Fruit fly (Drosophila melanogaster) whole organism, embryonic: Measurements from ENCODE around the gene CG31816.
A peak's percentile ranks its signal among the peaks of the same experiment; 100 is the strongest.

Source experiments
- Abd-B ChIP-seq: fragments of 200-800 bp; sonication (Bioruptor generic); optimal IDR thresholded peaks from 2 replicates; lab custom pipeline; 2018; ENCODE audit warnings: missing biosample characterization, mild to moderate bottlenecking, missing genetic modification characterization, moderate library complexity
- Atf-2 ChIP-seq: fragments of 200-800 bp; sonication (Bioruptor generic); optimal IDR thresholded peaks from 2 replicates; lab custom pipeline; 2016; ENCODE audit warnings: missing biosample characterization, missing genetic modification characterization
- CG15514 ChIP-seq: fragments of 200-800 bp; sonication (Bioruptor generic); optimal IDR thresholded peaks from 3 replicates; lab custom pipeline; 2017; ENCODE audit warnings: missing biosample characterization, missing genetic modification characterization, mild to moderate bottlenecking, moderate library complexity, missing genetic modification reagents
- CG15601 ChIP-seq: fragments of 200-800 bp; sonication (Bioruptor generic); optimal IDR thresholded peaks from 3 replicates; lab custom pipeline; 2019; ENCODE audit warnings: missing biosample characterization, mild to moderate bottlenecking, missing genetic modification characterization, moderate library complexity
- CG18011 ChIP-seq: fragments of 200-800 bp; sonication (Bioruptor generic); optimal IDR thresholded peaks from 2 replicates; lab custom pipeline; 2017; ENCODE audit warnings: missing biosample characterization, missing genetic modification characterization, mild to moderate bottlenecking, moderate library complexity, missing genotype
- CG2129 ChIP-seq: fragments of 200-800 bp; sonication (Bioruptor generic); IDR thresholded peaks from 2 replicates; pipeline ENCODE4 v1.3.6; 2022; ENCODE audit warnings: missing biosample characterization, missing genetic modification characterization; ENCODE audit not compliant: partially characterized antibody
- CG6175 ChIP-seq: fragments of 200-800 bp; sonication (Bioruptor generic); IDR thresholded peaks from 3 replicates; pipeline ENCODE4 v1.3.6; 2022; ENCODE audit warnings: missing biosample characterization, missing genetic modification characterization
- CG6813 ChIP-seq: fragments of 200-800 bp; sonication (Bioruptor generic); optimal IDR thresholded peaks from 2 replicates; lab custom pipeline; 2017; ENCODE audit warnings: missing biosample characterization, missing genetic modification characterization, mild to moderate bottlenecking, moderate library complexity, missing genetic modification reagents
- CG7357 ChIP-seq: fragments of 200-800 bp; sonication (Bioruptor generic); IDR thresholded peaks from 3 replicates; pipeline ENCODE4 v1.3.6; 2022; ENCODE audit warnings: missing biosample characterization, missing genetic modification characterization
- CG7839 ChIP-seq: fragments of 200-800 bp; sonication (Bioruptor generic); optimal IDR thresholded peaks from 3 replicates; lab custom pipeline; 2018; ENCODE audit warnings: missing biosample characterization, mild to moderate bottlenecking, missing genetic modification characterization, moderate library complexity
- CG9797 ChIP-seq: fragments of 200-800 bp; sonication (Bioruptor generic); optimal IDR thresholded peaks from 3 replicates; lab custom pipeline; 2018; ENCODE audit warnings: missing biosample characterization, mild to moderate bottlenecking, missing genetic modification characterization
- CHES-1-like ChIP-seq: fragments of 200-800 bp; sonication (Bioruptor generic); optimal IDR thresholded peaks from 2 replicates; lab custom pipeline; 2016; ENCODE audit warnings: missing biosample characterization, missing genetic modification characterization
- Drgx ChIP-seq: fragments of 200-800 bp; sonication (Bioruptor generic); IDR thresholded peaks from 2 replicates; pipeline ENCODE4 v1.3.6; 2022; ENCODE audit warnings: missing biosample characterization, missing genetic modification characterization
- Ets97D ChIP-seq: fragments of 200-800 bp; sonication (Bioruptor generic); optimal IDR thresholded peaks from 3 replicates; lab custom pipeline; 2016; ENCODE audit warnings: missing biosample characterization, missing genetic modification characterization
- HLH4C ChIP-seq: fragments of 200-800 bp; sonication (Bioruptor generic); IDR thresholded peaks from 3 replicates; pipeline ENCODE4 v1.3.6; 2022; ENCODE audit warnings: missing biosample characterization, missing genetic modification characterization; ENCODE audit not compliant: partially characterized antibody
- Hr39 ChIP-seq: fragments of >200 bp; optimal IDR thresholded peaks from 2 replicates; lab custom pipeline; 2017
- Opbp ChIP-seq: fragments of 200-800 bp; sonication (Bioruptor generic); IDR thresholded peaks from 3 replicates; pipeline ENCODE4 v1.3.6; 2022; ENCODE audit warnings: missing biosample characterization, missing genetic modification characterization; ENCODE audit not compliant: partially characterized antibody
- Scr ChIP-seq: fragments of 200-800 bp; sonication (Bioruptor generic); IDR thresholded peaks from 2 replicates; pipeline ENCODE4 v1.3.6; 2022; ENCODE audit warnings: missing biosample characterization, missing genetic modification characterization; ENCODE audit not compliant: partially characterized antibody
- Sin3A ChIP-seq: fragments of >200 bp; optimal IDR thresholded peaks from 2 replicates; lab custom pipeline; 2018
- Sry-β ChIP-seq: fragments of 200-800 bp; sonication (Bioruptor generic); optimal IDR thresholded peaks from 2 replicates; lab custom pipeline; 2018; ENCODE audit warnings: missing biosample characterization, mild to moderate bottlenecking, missing genetic modification characterization, moderate library complexity
- Taf1 ChIP-seq: fragments of 200-800 bp; sonication (Bioruptor generic); IDR thresholded peaks from 2 replicates; pipeline ENCODE4 v1.3.6; 2022; ENCODE audit warnings: missing biosample characterization, missing genetic modification characterization
- amos ChIP-seq: fragments of 200-800 bp; sonication (Bioruptor generic); IDR thresholded peaks from 2 replicates; pipeline ENCODE4 v1.3.6; 2022; ENCODE audit warnings: missing biosample characterization, missing genetic modification characterization; ENCODE audit not compliant: partially characterized antibody
- az2 ChIP-seq: fragments of 200-800 bp; sonication (Bioruptor generic); optimal IDR thresholded peaks from 3 replicates; lab custom pipeline; 2016; ENCODE audit warnings: missing biosample characterization, missing genetic modification characterization
- cg ChIP-seq: fragments of 200-800 bp; sonication (Bioruptor generic); optimal IDR thresholded peaks from 3 replicates; lab custom pipeline; 2019; ENCODE audit warnings: missing biosample characterization, mild to moderate bottlenecking, missing genetic modification characterization, moderate library complexity
- dmrt11E ChIP-seq: fragments of 200-800 bp; sonication (Bioruptor generic); optimal IDR thresholded peaks from 3 replicates; lab custom pipeline; 2018; ENCODE audit warnings: missing biosample characterization, mild to moderate bottlenecking, missing genetic modification characterization, moderate library complexity
- dysf ChIP-seq: fragments of 200-800 bp; sonication (Bioruptor generic); IDR thresholded peaks from 3 replicates; pipeline ENCODE4 v1.3.6; 2022; ENCODE audit warnings: missing biosample characterization, missing genetic modification characterization
- ewg ChIP-seq: fragments of 200-800 bp; sonication (Bioruptor generic); optimal IDR thresholded peaks from 3 replicates; lab custom pipeline; 2017; ENCODE audit warnings: mild to moderate bottlenecking, missing biosample characterization, missing genetic modification reagents, missing genetic modification characterization
- eyg ChIP-seq: fragments of 200-800 bp; sonication (Bioruptor generic); optimal IDR thresholded peaks from 3 replicates; lab custom pipeline; 2016; ENCODE audit warnings: missing biosample characterization, missing genetic modification characterization
- fd64A ChIP-seq: fragments of 200-800 bp; sonication (Bioruptor generic); optimal IDR thresholded peaks from 3 replicates; lab custom pipeline; 2018; ENCODE audit warnings: missing biosample characterization, mild to moderate bottlenecking, missing genetic modification characterization
- gcm2 ChIP-seq: fragments of 200-800 bp; sonication (Bioruptor generic); optimal IDR thresholded peaks from 2 replicates; lab custom pipeline; 2016; ENCODE audit warnings: missing biosample characterization, missing genetic modification characterization
- hkb ChIP-seq, 2 experiments: fragments of 200-800 bp in 1 of 2; fragments of >200 bp in 1 of 2; sonication (Bioruptor generic) in 1 of 2; IDR thresholded peaks in 1 of 2; optimal IDR thresholded peaks in 1 of 2; 2 replicates each; pipeline versions ENCODE4 v1.3.6 to Lab custom; 2017 to 2022; ENCODE audit warnings: missing biosample characterization in 1 of 2, missing genetic modification characterization in 1 of 2
- inv ChIP-seq: fragments of 200-800 bp; sonication (Bioruptor generic); IDR thresholded peaks from 2 replicates; pipeline ENCODE4 v1.3.6; 2022; ENCODE audit warnings: missing biosample characterization, missing genetic modification characterization; ENCODE audit not compliant: partially characterized antibody
- jumu ChIP-seq: fragments of 200-800 bp; sonication (Bioruptor generic); optimal IDR thresholded peaks from 3 replicates; lab custom pipeline; 2016; ENCODE audit warnings: missing biosample characterization, missing genetic modification characterization
- klu ChIP-seq: fragments of 200-800 bp; sonication (Bioruptor generic); IDR thresholded peaks from 2 replicates; pipeline ENCODE4 v1.3.6; 2022; ENCODE audit warnings: missing biosample characterization, missing genetic modification characterization
- lab ChIP-seq: fragments of 200-800 bp; sonication (Bioruptor generic); optimal IDR thresholded peaks from 3 replicates; lab custom pipeline; 2017; ENCODE audit warnings: missing biosample characterization, missing genetic modification characterization, mild to moderate bottlenecking, moderate library complexity, missing genetic modification reagents
- lilli ChIP-seq: fragments of 200-800 bp; sonication (Bioruptor generic); optimal IDR thresholded peaks from 3 replicates; lab custom pipeline; 2016; ENCODE audit warnings: missing biosample characterization, missing genetic modification characterization
- nau ChIP-seq: fragments of 200-800 bp; sonication (Bioruptor generic); optimal IDR thresholded peaks from 3 replicates; lab custom pipeline; 2017; ENCODE audit warnings: missing biosample characterization, mild to moderate bottlenecking, missing genetic modification characterization, missing genetic modification reagents
- nerfin-2 ChIP-seq: fragments of 200-800 bp; sonication (Bioruptor generic); IDR thresholded peaks from 2 replicates; pipeline ENCODE4 v1.3.6; 2022; ENCODE audit warnings: missing biosample characterization, missing genetic modification characterization; ENCODE audit not compliant: partially characterized antibody
- nom ChIP-seq: fragments of 200-800 bp; sonication (Bioruptor generic); optimal IDR thresholded peaks from 2 replicates; lab custom pipeline; 2017; ENCODE audit warnings: missing biosample characterization, missing genetic modification characterization, mild to moderate bottlenecking, moderate library complexity, missing genetic modification reagents
- prd ChIP-seq, 3 experiments: fragments of >200 bp in 2 of 3; fragments of 200-800 bp in 1 of 3; sonication (Bioruptor generic) in 1 of 3; optimal IDR thresholded peaks in 2 of 3; IDR thresholded peaks in 1 of 3; 2 replicates in 2 of 3; 3 replicates in 1 of 3; pipeline versions ENCODE4 v1.3.6 to Lab custom; 2017 to 2022; ENCODE audit warnings: missing biosample characterization in 1 of 3, missing genetic modification characterization in 1 of 3
- ranshi ChIP-seq: fragments of 200-800 bp; sonication (Bioruptor generic); IDR thresholded peaks from 2 replicates; pipeline ENCODE4 v1.3.6; 2022; ENCODE audit warnings: missing biosample characterization, missing genetic modification characterization
- slp2 ChIP-seq: fragments of 200-800 bp; sonication (Bioruptor generic); optimal IDR thresholded peaks from 2 replicates; lab custom pipeline; 2016; ENCODE audit warnings: missing biosample characterization, missing genetic modification characterization
- sob ChIP-seq: fragments of 200-800 bp; sonication (Bioruptor generic); IDR thresholded peaks from 2 replicates; pipeline ENCODE4 v1.3.6; 2022; ENCODE audit warnings: missing biosample characterization, missing genetic modification characterization
- stc ChIP-seq: fragments of 200-800 bp; sonication (Bioruptor generic); IDR thresholded peaks from 2 replicates; pipeline ENCODE4 v1.3.6; 2022; ENCODE audit warnings: missing biosample characterization, missing genetic modification characterization
- unc-4 ChIP-seq: fragments of 200-800 bp; sonication (Bioruptor generic); IDR thresholded peaks from 2 replicates; pipeline ENCODE4 v1.3.6; 2022; ENCODE audit warnings: missing biosample characterization, missing genetic modification characterization; ENCODE audit not compliant: partially characterized antibody
- vfl ChIP-seq: fragments of 200-800 bp; sonication (Bioruptor generic); optimal IDR thresholded peaks from 2 replicates; lab custom pipeline; 2016; ENCODE audit warnings: missing biosample characterization, missing genetic modification characterization
- wor ChIP-seq: fragments of 200-800 bp; sonication (Bioruptor generic); IDR thresholded peaks from 2 replicates; pipeline ENCODE4 v1.3.6; 2022; ENCODE audit warnings: missing biosample characterization, missing genetic modification characterization
- z ChIP-seq: fragments of 200-800 bp; sonication (Bioruptor generic); IDR thresholded peaks from 3 replicates; pipeline ENCODE4 v1.3.6; 2022; ENCODE audit warnings: missing biosample characterization, missing genetic modification characterization
- zen2 ChIP-seq: fragments of 200-800 bp; sonication (Bioruptor generic); IDR thresholded peaks from 3 replicates; pipeline ENCODE4 v1.3.6; 2022; ENCODE audit warnings: missing biosample characterization, missing genetic modification characterization; ENCODE audit not compliant: partially characterized antibody

The CG31816 gene

DNA sequence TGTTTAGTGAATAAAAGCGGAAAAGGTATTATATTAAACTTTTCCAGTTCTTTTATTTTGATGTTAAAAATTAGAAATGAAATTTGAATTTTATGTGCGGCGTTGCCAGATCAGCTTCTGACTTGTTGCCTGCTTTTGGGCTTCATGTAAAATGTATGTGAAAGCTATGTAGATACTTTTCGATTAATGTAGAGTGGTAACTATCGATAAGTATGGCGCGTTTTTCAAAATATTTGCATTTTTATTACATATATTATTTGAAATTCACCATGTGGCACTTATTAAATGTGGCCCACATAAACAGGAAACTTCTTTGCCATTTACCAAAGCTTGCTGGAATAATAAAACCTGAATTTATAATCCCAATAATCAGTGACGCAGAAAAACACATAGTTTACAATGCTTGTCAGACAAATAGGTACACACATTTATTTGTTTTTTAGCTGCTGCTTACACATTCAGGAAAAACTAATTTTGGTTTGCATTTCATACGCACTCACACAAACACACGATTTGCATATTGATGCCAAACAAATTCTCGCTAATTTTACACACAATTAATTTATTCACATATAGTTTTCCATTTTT lies 34.6 kb upstream of the CG31816 start (continued):
- TF ChIP-seq CG7357 (GFP tag; lab: Robert Waterston, UW) (no peak), nau (GFP tag; lab: Kevin White, UChicago) (no peak), inv (GFP tag; lab: Robert Waterston, UW) (peak; percentile 47; the same call in 1 of the 2 replicates), Opbp (peak; percentile 66), Taf1 (GFP tag; lab: Robert Waterston, UW) (no peak), Scr (peak; percentile 68), cg (GFP tag; lab: Kevin White, UChicago) (no peak), Ets97D (peak; percentile 10), ewg (no peak), nom (GFP tag; lab: Kevin White, UChicago) (no peak), CG18011 (GFP tag; lab: Kevin White, UChicago) (no peak), CG15514 (GFP tag; lab: Kevin White, UChicago) (peak; percentile 37), jumu (no peak), amos (GFP tag; lab: Robert Waterston, UW) (peak; percentile 81), vfl (GFP tag; lab: Kevin White, UChicago) (no peak), nerfin-2 (GFP tag; lab: Robert Waterston, UW) (0 out of 2 replicates have a peak, but pooled peaks have one; percentile 9), Atf-2 (no peak), prd (optimal IDR thresholded peaks at IDR 0.05; lab: Kevin White, UChicago) (no peak), prd (GFP tag; IDR thresholded peaks at IDR 0.05; lab: Robert Waterston, UW) (no peak), CG2129 (GFP tag; lab: Robert Waterston, UW) (peak; percentile 40; the same call in 1 of the 2 replicates), wor (GFP tag; lab: Robert Waterston, UW) (no peak), Abd-B (no peak), CG9797 (GFP tag; lab: Kevin White, UChicago) (no peak), hkb (optimal IDR thresholded peaks at IDR 0.05; lab: Kevin White, UChicago) (no peak), hkb (GFP tag; IDR thresholded peaks at IDR 0.05; lab: Robert Waterston, UW) (no peak), sob (no peak), CG7839 (tag; lab: Kevin White, UChicago) (no peak), Drgx (GFP tag; lab: Robert Waterston, UW) (no peak), klu (GFP tag; lab: Robert Waterston, UW) (no peak), slp2 (GFP tag; lab: Kevin White, UChicago) (no peak), unc-4 (GFP tag; lab: Robert Waterston, UW) (peak; percentile 76), dysf (GFP tag; lab: Robert Waterston, UW) (no peak), HLH4C (peak; percentile 62), Sin3A (lab: Kevin White, UChicago) (no peak), z (GFP tag; lab: Robert Waterston, UW) (no peak), CG6175 (GFP tag; lab: Robert Waterston, UW) (no peak), ranshi (no peak), lab (no peak), stc (no peak), fd64A (GFP tag; lab: Kevin White, UChicago) (no peak), dmrt11E (tag; lab: Kevin White, UChicago) (no peak), Sry-β (GFP tag; lab: Kevin White, UChicago) (no peak), eyg (GFP tag; lab: Kevin White, UChicago) (no peak), az2 (GFP tag; lab: Kevin White, UChicago) (no peak), CG15601 (tag; lab: Kevin White, UChicago) (no peak), CHES-1-like (no peak), CG6813 (GFP tag; lab: Kevin White, UChicago) (no peak), lilli (GFP tag; lab: Kevin White, UChicago) (no peak), zen2 (GFP tag; lab: Robert Waterston, UW) (0 out of 3 replicates have a peak, but pooled peaks have one; percentile 18), gcm2 (no peak), Hr39 (lab: Kevin White, UChicago) (no peak)
